Worm (Caenorhabditis elegans): Measurements from ENCODE around the gene Y51A2D.8.

ce11 chrV:18576128-18576527 is 22.5 kb upstream of the Y51A2D.8 start:
- TF ChIP-seq klf-2 (GFP tag; conservative IDR thresholded peaks at IDR 0.05) (no peak), ztf-23 (GFP tag; IDR thresholded peaks at IDR 0.05) (no peak), cog-1 (tag; optimal IDR thresholded peaks at IDR 0.05) (no peak), tab-1 (GFP tag; IDR thresholded peaks at IDR 0.05) (no peak), ztf-29 (GFP tag; IDR thresholded peaks at IDR 0.05) (no peak), med-1 (GFP tag; optimal IDR thresholded peaks at IDR 0.05; ENCODE audit: insufficient read depth) (no peak), ref-1 (GFP tag; conservative IDR thresholded peaks at IDR 0.05) (no peak), flt-1 (GFP tag; IDR thresholded peaks at IDR 0.05) (no peak)

Measured in whole organism, midembryonic.